Worm (Caenorhabditis elegans) whole organism, young adult: Measurements from ENCODE around the gene F56F11.2.
A peak's percentile ranks its signal among the peaks of the same experiment; 100 is the strongest.

Experiments
- B0035.1 ChIP-seq: sonication (generic microtip); optimal IDR thresholded peaks from 2 replicates; lab custom pipeline; 2016; ENCODE audit warnings: missing genetic modification characterization, mild to moderate bottlenecking, missing compliant biosample characterization, missing genotype, missing genetic modification reagents
- B0261.1 ChIP-seq: sonication (generic microtip); optimal IDR thresholded peaks from 2 replicates; lab custom pipeline; 2016; ENCODE audit warnings: mild to moderate bottlenecking, missing genetic modification characterization, moderate library complexity, missing compliant biosample characterization
- C17E4.6 ChIP-seq: fragments of 200-800 bp; sonication (Bioruptor generic); IDR thresholded peaks from 2 replicates; pipeline ENCODE4 v1.3.6; 2022; ENCODE audit warnings: missing genetic modification reagents, missing genetic modification characterization, missing compliant biosample characterization
- F49E8.2 ChIP-seq: sonication (generic microtip); optimal IDR thresholded peaks from 3 replicates; lab custom pipeline; 2017; ENCODE audit warnings: missing genetic modification characterization, mild to moderate bottlenecking, missing compliant biosample characterization, antibody characterized with exemption, moderate library complexity; ENCODE audit not compliant: insufficient read depth
- F52B5.7 ChIP-seq: sonication (generic microtip); optimal IDR thresholded peaks from 2 replicates; lab custom pipeline; 2016; ENCODE audit warnings: mild to moderate bottlenecking, missing genetic modification characterization, missing compliant biosample characterization
- T07F8.4 ChIP-seq: sonication (generic microtip); optimal IDR thresholded peaks from 2 replicates; lab custom pipeline; 2016; ENCODE audit warnings: mild to moderate bottlenecking, missing genetic modification characterization, moderate library complexity, missing compliant biosample characterization
- Y67H2A.10 ChIP-seq: fragments of 200-800 bp; sonication (Bioruptor generic); conservative IDR thresholded peaks from 2 replicates; pipeline ENCODE4 v1.3.6; 2022; ENCODE audit warnings: missing genetic modification reagents, missing genetic modification characterization, missing compliant biosample characterization
- Y79H2A.3 ChIP-seq: fragments of 200-800 bp; sonication (Bioruptor generic); conservative IDR thresholded peaks from 2 replicates; pipeline ENCODE4 v1.3.6; 2022; ENCODE audit warnings: missing genetic modification reagents, missing genetic modification characterization, missing compliant biosample characterization
- atf-7 ChIP-seq: sonication (generic microtip); optimal IDR thresholded peaks from 2 replicates; lab custom pipeline; 2017; ENCODE audit warnings: mild to moderate bottlenecking, missing genetic modification characterization, missing compliant biosample characterization
- bed-1 ChIP-seq: fragments of 200-800 bp; sonication (Bioruptor generic); IDR thresholded peaks from 2 replicates; pipeline ENCODE4 v1.3.6; 2022; ENCODE audit warnings: missing genetic modification reagents, missing genetic modification characterization, missing compliant biosample characterization
- ccch-3 ChIP-seq: fragments of 200-800 bp; sonication (Bioruptor generic); optimal IDR thresholded peaks from 2 replicates; lab custom pipeline; 2018; ENCODE audit warnings: mild to moderate bottlenecking, missing genetic modification characterization, missing compliant biosample characterization
- cebp-1 ChIP-seq, 2 experiments: fragments of 200-800 bp in 1 of 2; sonication (Bioruptor generic) in 1 of 2; sonication (generic microtip) in 1 of 2; IDR thresholded peaks in 1 of 2; optimal IDR thresholded peaks in 1 of 2; 2 replicates each; pipeline versions ENCODE4 v1.3.6 to Lab custom; 2017 to 2022; ENCODE audit warnings: missing compliant biosample characterization in 2 of 2, missing genetic modification characterization in 2 of 2, mild to moderate bottlenecking in 1 of 2, missing genetic modification reagents in 1 of 2, moderate library complexity in 1 of 2
- dox-1 ChIP-seq: fragments of 200-800 bp; sonication (Bioruptor generic); IDR thresholded peaks from 2 replicates; pipeline ENCODE4 v1.3.6; 2022; ENCODE audit warnings: missing genetic modification reagents, missing genetic modification characterization, missing compliant biosample characterization
- efl-1 ChIP-seq: fragments of 150-350 bp; optimal IDR thresholded peaks from 2 replicates; lab custom pipeline; 2014; ENCODE audit warnings: missing biosample characterization, missing genetic modification reagents, missing genetic modification characterization
- egl-44 ChIP-seq: fragments of 200-800 bp; sonication (Bioruptor generic); IDR thresholded peaks from 2 replicates; pipeline ENCODE4 v1.3.6; 2022; ENCODE audit warnings: missing genetic modification reagents, missing genetic modification characterization, missing compliant biosample characterization
- egrh-3 ChIP-seq: fragments of 200-800 bp; sonication (Bioruptor generic); IDR thresholded peaks from 2 replicates; pipeline ENCODE4 v1.3.6; 2022; ENCODE audit warnings: missing genetic modification reagents, missing genetic modification characterization, missing compliant biosample characterization
- him-1 ChIP-seq: sonication (generic microtip); optimal IDR thresholded peaks from 2 replicates; lab custom pipeline; 2016; ENCODE audit warnings: missing genotype, missing genetic modification reagents, missing genetic modification characterization, missing compliant biosample characterization
- hrde-1 ChIP-seq: sonication (generic microtip); optimal IDR thresholded peaks from 2 replicates; lab custom pipeline; 2016; ENCODE audit warnings: missing genetic modification characterization, mild to moderate bottlenecking, missing compliant biosample characterization, moderate library complexity, missing genotype, missing genetic modification reagents, borderline replicate concordance
- let-526 ChIP-seq: fragments of 200-800 bp; sonication (Bioruptor generic); IDR thresholded peaks from 2 replicates; pipeline ENCODE4 v1.3.6; 2022; ENCODE audit warnings: missing genetic modification reagents, missing genetic modification characterization, missing compliant biosample characterization
- lin-35 ChIP-seq, 3 experiments: fragments of 150-350 bp in 2 of 3; sonication (generic microtip) in 1 of 3; optimal IDR thresholded peaks; 2 replicates each; lab custom pipeline; 2014 to 2018; ENCODE audit warnings: missing biosample characterization in 3 of 3, missing genetic modification characterization in 3 of 3, missing genetic modification reagents in 3 of 3
- lin-40 ChIP-seq: sonication (generic microtip); optimal IDR thresholded peaks from 2 replicates; lab custom pipeline; 2016; ENCODE audit warnings: missing genetic modification characterization, mild to moderate bottlenecking, missing compliant biosample characterization, missing genotype, missing genetic modification reagents
- madf-10 ChIP-seq: sonication (generic microtip); optimal IDR thresholded peaks from 2 replicates; lab custom pipeline; 2016; ENCODE audit warnings: mild to moderate bottlenecking, missing genetic modification characterization, missing compliant biosample characterization
- nfya-1 ChIP-seq: sonication (generic microtip); optimal IDR thresholded peaks from 2 replicates; lab custom pipeline; 2017; ENCODE audit warnings: antibody characterized with exemption, missing compliant biosample characterization, missing genetic modification characterization, borderline replicate concordance; ENCODE audit not compliant: insufficient read depth
- nfya-2 ChIP-seq: fragments of 200-800 bp; sonication (Bioruptor generic); IDR thresholded peaks from 2 replicates; pipeline ENCODE4 v1.3.6; 2022; ENCODE audit warnings: missing genetic modification reagents, missing genetic modification characterization, missing compliant biosample characterization
- nhr-27 ChIP-seq: fragments of 200-800 bp; sonication (Bioruptor generic); optimal IDR thresholded peaks from 2 replicates; lab custom pipeline; 2018; ENCODE audit warnings: mild to moderate bottlenecking, missing genetic modification characterization, moderate library complexity, missing compliant biosample characterization
- nhr-80 ChIP-seq: sonication (generic microtip); optimal IDR thresholded peaks from 2 replicates; lab custom pipeline; 2016; ENCODE audit warnings: missing genetic modification characterization, missing compliant biosample characterization
- nhr-90 ChIP-seq: sonication (generic microtip); optimal IDR thresholded peaks from 2 replicates; lab custom pipeline; 2016; ENCODE audit warnings: missing genotype, mild to moderate bottlenecking, missing genetic modification characterization, missing compliant biosample characterization
- pha-4 ChIP-seq: fragments of 150-350 bp; sonication (generic microtip); optimal IDR thresholded peaks from 2 replicates; lab custom pipeline; 2014; ENCODE audit warnings: missing biosample characterization, missing genetic modification reagents, missing genetic modification characterization
- rcor-1 ChIP-seq: fragments of 200-800 bp; sonication (Bioruptor generic); IDR thresholded peaks from 2 replicates; pipeline ENCODE4 v1.3.6; 2022; ENCODE audit warnings: missing genetic modification reagents, missing genetic modification characterization, missing compliant biosample characterization
- snpc-1.1 ChIP-seq: sonication (generic microtip); optimal IDR thresholded peaks from 2 replicates; lab custom pipeline; 2017; ENCODE audit warnings: missing genetic modification characterization, mild to moderate bottlenecking, missing compliant biosample characterization, antibody characterized with exemption, moderate library complexity, missing genotype, missing genetic modification reagents; ENCODE audit not compliant: insufficient read depth
- tbx-9 ChIP-seq: sonication (generic microtip); optimal IDR thresholded peaks from 2 replicates; lab custom pipeline; 2016; ENCODE audit warnings: borderline replicate concordance, missing genetic modification characterization, inconsistent platforms, missing compliant biosample characterization
- unc-62 ChIP-seq: fragments of 150-350 bp; optimal IDR thresholded peaks from 2 replicates; lab custom pipeline; 2014; ENCODE audit warnings: missing biosample characterization, missing genetic modification reagents, missing genetic modification characterization
- ztf-22 ChIP-seq: fragments of 200-800 bp; sonication (Bioruptor generic); optimal IDR thresholded peaks from 2 replicates; lab custom pipeline; 2018; ENCODE audit warnings: mild to moderate bottlenecking, missing genetic modification characterization, moderate library complexity, missing compliant biosample characterization

The F56F11.2 gene

DNA sequence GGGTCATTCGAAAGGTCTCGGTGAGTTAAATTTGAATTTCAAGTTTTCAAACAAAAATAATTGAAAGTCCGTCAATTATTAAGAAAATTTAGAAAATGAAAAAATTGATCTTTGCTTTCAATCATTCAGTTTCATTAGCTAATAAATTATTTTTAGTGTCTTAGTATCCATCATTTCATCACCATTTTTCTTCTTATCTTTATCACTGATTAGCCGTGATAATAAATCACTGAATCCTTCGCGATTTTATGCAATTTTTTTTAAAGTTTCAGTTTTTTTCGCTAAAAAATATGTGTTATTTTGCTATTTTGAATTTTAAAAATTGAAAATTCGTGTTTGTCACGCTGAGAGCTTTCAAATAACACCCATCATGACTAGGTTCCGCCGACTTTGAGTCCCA lies 13.1 kb upstream of the F56F11.2 start:
- TF ChIP-seq T07F8.4 (tag; lab: Kevin White, UChicago) (no peak), ztf-22 (no peak), B0261.1 (tag; lab: Kevin White, UChicago) (no peak), lin-35 (GFP tag; optimal IDR thresholded peaks at IDR 0.05; lab: Kevin White, UChicago) (no peak), unc-62 (GFP tag; lab: Kevin White, UChicago) (no peak), F49E8.2 (tag; lab: Kevin White, UChicago) (no peak), egl-44 (no peak), nfya-1 (tag; lab: Kevin White, UChicago) (no peak), nfya-2 (GFP tag; lab: Robert Waterston, UW) (no peak), ccch-3 (no peak), nhr-27 (tag; lab: Kevin White, UChicago) (no peak), hrde-1 (tag; lab: Kevin White, UChicago) (no peak), F52B5.7 (tag; lab: Kevin White, UChicago) (no peak), Y79H2A.3 (GFP tag; lab: Robert Waterston, UW) (no peak), C17E4.6 (GFP tag; lab: Robert Waterston, UW) (no peak), cebp-1 (GFP tag; IDR thresholded peaks at IDR 0.05; lab: Robert Waterston, UW) (no peak), cebp-1 (tag; optimal IDR thresholded peaks at IDR 0.05; lab: Kevin White, UChicago) (no peak)

- TF ChIP-seq tbx-9 (tag; lab: Kevin White, UChicago) = no peak
- TF ChIP-seq madf-10 = no peak
- no peak for TF ChIP-seq bed-1
- no peak for TF ChIP-seq B0035.1 (tag; lab: Kevin White, UChicago)
- no peak for TF ChIP-seq lin-40 (tag; lab: Kevin White, UChicago)
- no peak for TF ChIP-seq rcor-1
- TF ChIP-seq B0261.1 (tag; lab: Kevin White, UChicago) = no peak
- TF ChIP-seq F52B5.7 (tag; lab: Kevin White, UChicago) = no peak
- no peak for TF ChIP-seq lin-35 (GFP tag; optimal IDR thresholded peaks at IDR 0.05; lab: Kevin White, UChicago)
Measured at ce11 chrIII:2869512-2869911, 12.6 kb upstream of the F56F11.2 start.

DNA sequence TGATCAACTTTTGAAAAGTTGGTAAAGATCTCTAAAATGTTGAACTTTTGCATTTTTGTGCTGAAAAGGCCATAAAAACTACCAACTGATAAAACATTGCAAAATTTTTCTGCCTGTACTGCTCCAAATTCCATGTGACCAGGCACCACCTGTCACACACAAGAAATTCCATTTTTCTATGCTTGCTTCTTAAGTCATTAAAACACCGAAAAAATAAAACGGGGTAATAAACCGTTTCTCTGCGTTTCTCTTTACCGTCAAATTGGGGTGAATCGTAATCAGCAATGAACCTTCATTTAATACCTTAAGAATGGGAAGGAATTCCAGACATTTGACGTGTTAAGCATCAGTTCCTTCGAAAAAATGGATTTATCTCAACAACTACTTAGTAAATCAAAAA lies 11.9 kb upstream of the F56F11.2 start:
- TF ChIP-seq cebp-1 (GFP tag; IDR thresholded peaks at IDR 0.05; lab: Robert Waterston, UW) (no peak), cebp-1 (tag; optimal IDR thresholded peaks at IDR 0.05; lab: Kevin White, UChicago) (peak; percentile 59), dox-1 (peak; percentile 25; the same call in 1 of the 2 replicates), him-1 (tag; lab: Kevin White, UChicago) (no peak), nhr-80 (tag; lab: Kevin White, UChicago) (peak; percentile 89), egl-44 (0 out of 2 replicates have a peak, but pooled peaks have one; percentile 33), C17E4.6 (GFP tag; lab: Robert Waterston, UW) (no peak), unc-62 (GFP tag; lab: Kevin White, UChicago) (peak; percentile 74), pha-4 (tag; lab: Kevin White, UChicago) (no peak), atf-7 (tag; lab: Kevin White, UChicago) (no peak), egrh-3 (no peak), Y67H2A.10 (GFP tag; lab: Robert Waterston, UW) (no peak), snpc-1.1 (tag; lab: Kevin White, UChicago) (no peak), hrde-1 (tag; lab: Kevin White, UChicago) (no peak), let-526 (GFP tag; lab: Robert Waterston, UW) (no peak), efl-1 (GFP tag; lab: Kevin White, UChicago) (no peak), nhr-90 (tag; lab: Kevin White, UChicago) (no peak)
